Fruit fly (Drosophila melanogaster): ENCODE measurements around the gene fred.

fred gene

DNA sequence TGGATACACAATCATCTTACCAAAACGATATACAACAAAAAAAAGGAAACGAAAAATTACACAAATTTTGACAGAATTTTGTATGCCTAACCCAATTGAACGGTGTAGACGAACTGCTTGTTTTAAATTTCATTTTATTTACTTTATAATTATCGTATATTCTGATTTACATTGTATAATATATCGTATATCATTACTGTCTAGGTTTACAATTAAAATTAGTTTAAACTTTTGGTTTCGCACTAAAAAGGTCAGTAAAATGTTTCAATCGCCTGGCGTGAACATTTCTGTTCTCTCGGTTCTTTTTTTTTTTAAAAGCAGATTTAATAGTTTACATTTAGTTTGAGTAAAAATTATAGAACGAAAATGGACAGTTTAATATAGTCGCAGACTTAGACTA, 88.8 kb downstream of the fred start, which contains the start of gene capu:
capu (minus strand) TSS at position 101 of the 400 bp plus-strand sequence.
- no peak for TF ChIP-seq CG17801 (GFP tag; optimal IDR thresholded peaks at IDR 0.05; ENCODE audit: partially characterized antibody)

DNA sequence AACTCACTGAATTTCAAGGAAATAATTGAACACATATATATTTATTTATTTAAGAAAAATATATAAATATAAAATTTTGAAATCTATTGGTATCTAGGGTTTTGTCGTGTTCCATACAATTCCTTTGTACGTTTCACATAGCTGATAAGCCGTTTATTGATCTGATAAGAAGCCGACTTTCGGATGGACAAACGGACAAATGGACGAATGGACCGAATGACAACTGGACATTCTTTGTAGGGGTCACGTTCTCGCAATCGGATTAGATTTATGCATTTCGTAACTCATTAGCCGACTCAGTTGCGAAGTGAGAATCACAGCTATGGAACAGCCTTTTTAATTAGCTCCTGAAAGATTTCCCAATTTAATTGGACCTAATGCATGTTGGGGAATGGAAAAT, 94.0 kb downstream of the fred start:
- no peak for TF ChIP-seq CG17801 (GFP tag; optimal IDR thresholded peaks at IDR 0.05; ENCODE audit: partially characterized antibody)

DNA sequence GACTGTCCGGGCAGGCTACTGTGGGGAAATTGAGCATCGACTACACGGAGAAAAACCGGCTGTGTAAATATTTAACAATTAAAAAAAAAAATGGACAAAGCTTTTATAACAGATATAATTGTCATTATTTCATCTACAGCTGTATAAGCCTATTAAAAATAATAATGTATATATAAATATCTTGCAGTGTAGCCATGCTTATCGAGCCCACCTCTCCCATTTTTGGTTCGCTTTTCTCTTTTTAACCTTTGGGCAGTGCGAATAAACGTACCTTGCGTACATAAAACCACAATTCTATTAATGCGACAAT, 94.7 kb downstream of the fred start:
- TF ChIP-seq CG17801 (GFP tag; optimal IDR thresholded peaks at IDR 0.05; ENCODE audit: partially characterized antibody), result peak; percentile 7

DNA sequence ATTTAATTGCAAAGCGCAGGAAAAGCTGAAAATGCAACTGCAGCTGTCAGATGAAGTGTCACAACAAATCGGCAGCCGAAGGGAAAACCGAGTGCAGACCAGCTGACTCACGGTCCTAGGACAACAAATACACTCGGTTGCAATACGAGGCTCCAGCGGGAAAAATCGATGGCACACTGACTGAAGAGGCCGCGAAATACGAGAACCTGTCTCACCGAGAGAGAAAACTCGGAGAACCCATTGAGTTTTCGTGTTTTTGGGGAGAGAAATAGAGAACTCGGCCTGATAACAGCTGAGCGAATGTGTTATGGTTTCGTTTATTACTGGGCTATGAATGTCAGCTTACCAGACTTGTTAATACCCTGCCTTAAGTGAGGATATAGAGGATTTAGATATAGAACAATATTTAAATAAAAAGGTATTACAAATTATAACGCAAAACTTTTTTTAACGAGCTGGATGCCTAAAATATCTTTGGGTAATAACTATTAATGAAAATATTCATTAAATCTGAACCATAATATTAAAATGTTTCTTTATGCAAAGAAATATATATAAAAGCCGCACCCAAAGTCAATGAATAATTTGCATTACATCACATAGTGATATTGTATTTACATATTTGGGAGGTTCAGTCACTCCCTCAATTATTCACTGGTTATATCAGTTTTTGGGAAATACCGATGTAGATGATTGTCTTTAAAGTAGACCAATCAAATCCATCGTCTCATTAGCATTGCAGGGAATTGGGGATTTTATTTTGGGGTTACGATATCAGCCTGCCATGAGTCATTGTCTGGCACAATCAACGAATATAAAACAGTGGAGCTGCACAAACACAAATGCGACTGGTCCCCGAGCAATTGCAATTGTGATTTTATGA, 95.3 kb downstream of the fred start:
- no peak for TF ChIP-seq CG17801 (GFP tag; optimal IDR thresholded peaks at IDR 0.05; ENCODE audit: partially characterized antibody)

DNA sequence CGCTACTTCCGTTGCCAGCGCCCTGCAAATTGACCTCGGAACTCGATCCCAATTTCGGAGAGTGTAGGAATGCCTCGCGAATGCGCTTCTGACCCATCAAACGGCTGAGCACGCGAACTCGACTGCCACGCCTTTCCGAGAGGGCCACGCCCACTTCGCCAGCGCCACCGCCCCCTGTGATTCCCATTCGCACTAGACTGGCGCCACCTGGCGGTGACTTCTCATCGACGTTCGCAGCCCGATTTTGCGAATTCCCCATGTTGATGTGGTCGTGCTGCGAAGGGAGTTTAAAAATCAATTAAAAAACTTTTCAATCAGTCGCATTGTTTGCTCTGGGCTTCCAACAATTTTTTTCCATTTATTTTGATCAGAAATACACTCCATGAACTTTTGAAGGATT, 98.2 kb downstream of the fred start:
- TF ChIP-seq CG17801 (GFP tag; optimal IDR thresholded peaks at IDR 0.05; ENCODE audit: partially characterized antibody), result no peak

DNA sequence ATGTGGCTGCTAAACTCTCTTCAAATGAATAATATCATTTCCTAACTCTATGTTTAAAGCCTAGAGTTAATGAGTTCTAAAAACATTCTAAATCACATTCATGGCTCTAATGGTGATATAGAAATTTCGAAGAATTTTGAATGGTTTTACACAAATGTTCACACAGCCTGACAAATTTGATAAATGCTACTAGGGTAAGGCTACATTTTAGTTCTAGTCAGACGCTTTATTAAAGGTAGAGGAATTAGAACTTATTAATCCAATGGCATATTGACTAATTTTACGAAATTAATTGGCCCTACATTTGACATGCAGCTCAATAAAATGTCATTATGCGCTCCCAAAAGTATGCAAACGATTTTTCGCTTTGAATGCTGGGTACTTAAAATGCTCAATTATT, 101.6 kb downstream of the fred start:
- TF ChIP-seq CG17801 (GFP tag; optimal IDR thresholded peaks at IDR 0.05; ENCODE audit: partially characterized antibody), result no peak

DNA sequence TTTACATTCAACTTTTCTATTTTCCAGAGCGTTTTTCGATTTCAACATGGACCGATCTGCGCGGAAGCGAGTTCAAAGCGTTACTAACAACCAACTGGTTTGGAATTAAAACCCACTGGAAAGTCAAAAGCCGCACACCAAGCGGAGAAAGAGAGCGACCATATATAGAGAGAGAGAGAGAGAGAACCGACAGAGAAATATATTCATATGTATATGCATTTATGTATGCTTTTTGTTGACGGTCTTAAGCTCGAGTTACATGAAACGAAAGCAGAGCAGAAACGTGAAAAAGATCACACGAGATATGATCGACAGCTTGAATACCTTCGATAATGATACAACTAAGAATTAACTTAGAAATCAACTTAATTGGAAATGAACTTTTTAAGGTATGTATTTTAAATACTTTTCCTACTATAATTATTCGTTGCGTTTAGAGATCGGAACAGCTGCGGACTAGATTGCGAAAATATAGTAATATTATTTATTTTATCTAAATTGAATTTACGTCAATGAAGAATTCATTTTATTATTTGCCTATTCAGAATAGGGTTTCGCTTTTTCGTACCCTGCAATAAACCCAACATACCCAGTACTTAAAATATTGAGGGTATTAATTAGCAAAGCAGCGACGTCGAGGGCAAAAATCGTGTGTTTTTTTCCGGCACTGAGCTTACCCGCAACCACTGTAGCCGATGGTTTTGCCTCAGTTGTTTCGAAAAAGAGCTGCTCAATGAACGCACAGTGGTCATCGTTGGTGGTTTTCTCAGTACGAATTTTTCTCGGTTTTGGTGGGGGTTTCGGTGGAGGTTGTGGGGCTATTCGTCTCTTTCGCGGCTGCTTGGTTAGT, 102.5 kb downstream of the fred start:
- peak; percentile 77 for TF ChIP-seq CG17801 (GFP tag; optimal IDR thresholded peaks at IDR 0.05; ENCODE audit: partially characterized antibody)

DNA sequence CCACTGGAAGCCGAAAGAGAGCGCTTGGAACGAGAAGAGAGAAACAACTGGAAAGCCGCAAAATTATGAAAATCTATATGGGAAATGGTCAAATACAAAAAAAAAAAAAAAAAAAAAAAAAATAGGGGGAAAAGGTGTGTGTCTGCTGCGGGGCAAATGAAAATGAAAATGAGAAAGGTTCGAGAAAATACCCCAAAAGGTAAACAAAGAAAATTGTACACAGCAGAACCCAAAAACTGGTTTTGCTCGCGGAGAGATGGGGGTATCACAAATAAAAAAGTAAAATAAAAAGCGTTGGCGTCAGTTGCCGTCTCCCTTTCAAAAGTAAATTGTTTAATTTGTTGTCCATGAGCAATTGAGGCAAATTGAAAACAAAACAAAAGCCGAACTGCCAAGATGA, 103.3 kb downstream of the fred start:
- no peak for TF ChIP-seq CG17801 (GFP tag; optimal IDR thresholded peaks at IDR 0.05; ENCODE audit: partially characterized antibody)

DNA sequence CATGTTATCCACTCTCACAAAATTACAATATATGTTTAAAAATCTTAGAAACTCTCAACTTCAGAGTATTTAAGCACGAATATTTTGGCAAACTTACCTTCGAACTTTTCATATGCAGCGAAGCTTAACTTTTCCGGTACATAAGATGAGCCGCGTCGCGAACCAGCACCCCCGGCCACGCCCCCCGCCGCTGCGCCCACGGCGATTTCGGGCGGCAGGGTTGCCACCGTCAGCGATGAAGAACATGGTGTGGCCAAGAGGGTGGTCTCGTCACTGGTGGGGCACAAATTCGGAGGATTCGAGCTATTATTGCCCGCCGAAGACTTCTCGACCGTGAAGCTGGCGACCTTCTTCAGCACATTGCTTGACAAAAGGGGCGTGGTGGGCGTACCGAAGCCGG, 107.6 kb downstream of the fred start:
- TF ChIP-seq CG17801 (GFP tag; optimal IDR thresholded peaks at IDR 0.05; ENCODE audit: partially characterized antibody), result no peak

DNA sequence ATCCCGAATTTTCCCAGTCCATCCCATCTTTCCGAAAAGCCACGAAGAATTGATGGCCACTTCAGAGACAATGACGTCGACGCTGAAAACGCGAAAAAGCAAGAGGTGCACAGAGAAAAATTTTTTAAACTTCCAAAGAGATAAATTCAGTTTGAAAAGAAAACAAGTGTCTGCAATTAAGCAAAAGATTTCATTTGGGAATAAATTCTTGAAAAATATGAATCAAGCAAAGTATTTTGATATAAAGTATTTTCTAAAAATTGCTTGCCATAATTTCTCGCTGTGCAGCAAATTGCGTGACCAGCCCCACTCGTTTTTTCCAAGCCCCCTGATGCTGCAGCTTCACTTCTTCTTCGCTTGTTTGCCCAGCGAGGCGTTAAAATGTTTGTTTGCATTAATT, 109.3 kb downstream of the fred start:
- TF ChIP-seq CG17801 (GFP tag; optimal IDR thresholded peaks at IDR 0.05; ENCODE audit: partially characterized antibody), result no peak

DNA sequence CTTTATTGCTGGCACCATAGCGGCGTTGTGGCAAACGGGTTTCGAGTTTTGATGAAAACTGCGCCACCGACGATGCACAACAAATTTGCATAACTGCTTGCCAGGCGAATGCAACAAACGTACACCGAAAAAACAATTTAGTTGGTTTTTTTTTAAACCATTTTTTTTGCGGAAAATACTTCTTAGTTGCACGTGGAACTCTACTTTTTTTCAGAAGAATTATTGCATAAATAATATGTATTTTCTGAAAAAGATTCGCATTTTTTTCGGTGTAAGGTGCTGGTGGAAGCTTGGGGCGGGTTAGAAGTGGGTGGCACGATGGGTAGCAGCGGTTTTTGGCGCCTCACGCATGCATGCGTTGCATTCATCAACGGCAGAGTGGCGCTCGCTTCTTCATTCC, 110.3 kb downstream of the fred start:
- TF ChIP-seq CG17801 (GFP tag; optimal IDR thresholded peaks at IDR 0.05; ENCODE audit: partially characterized antibody), result no peak

DNA sequence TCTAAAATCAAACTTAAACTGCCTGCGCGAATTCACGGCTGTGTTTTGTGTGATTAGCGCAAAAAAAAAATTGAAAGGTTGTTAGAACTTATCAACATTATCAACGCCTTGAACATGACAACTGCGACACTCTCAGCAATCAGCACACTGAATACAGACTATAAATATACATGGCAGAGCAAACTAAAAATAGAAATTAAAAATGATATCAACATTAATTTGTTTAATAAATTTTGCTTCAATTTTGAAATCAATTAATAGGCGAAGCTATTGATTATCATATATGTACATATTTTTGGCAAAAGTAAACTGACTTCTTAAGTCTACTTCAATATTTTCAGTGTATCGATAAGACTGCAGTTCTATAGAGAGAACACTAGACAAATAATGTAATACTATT, 111.5 kb downstream of the fred start:
- TF ChIP-seq CG17801 (GFP tag; optimal IDR thresholded peaks at IDR 0.05; ENCODE audit: partially characterized antibody), result no peak

DNA sequence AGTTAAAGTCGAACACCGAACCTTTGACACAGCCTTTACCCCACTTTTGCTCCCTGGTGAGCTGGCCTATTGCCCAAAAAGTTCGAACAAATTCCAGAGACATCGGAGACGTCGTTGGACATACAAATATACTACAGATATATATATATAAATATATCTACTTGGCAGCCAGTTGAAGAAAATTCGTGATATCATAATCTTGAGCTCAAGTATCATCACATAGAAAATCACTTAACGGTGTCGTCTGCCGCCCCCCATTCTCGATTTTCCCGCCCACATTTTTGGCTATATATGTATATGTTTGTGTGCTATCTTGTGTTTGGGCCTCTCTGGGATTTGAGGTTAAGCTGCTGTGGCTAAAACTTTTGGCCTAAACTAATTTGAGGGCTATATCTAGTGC, 114.5 kb downstream of the fred start:
- no peak for TF ChIP-seq CG17801 (GFP tag; optimal IDR thresholded peaks at IDR 0.05; ENCODE audit: partially characterized antibody)

DNA sequence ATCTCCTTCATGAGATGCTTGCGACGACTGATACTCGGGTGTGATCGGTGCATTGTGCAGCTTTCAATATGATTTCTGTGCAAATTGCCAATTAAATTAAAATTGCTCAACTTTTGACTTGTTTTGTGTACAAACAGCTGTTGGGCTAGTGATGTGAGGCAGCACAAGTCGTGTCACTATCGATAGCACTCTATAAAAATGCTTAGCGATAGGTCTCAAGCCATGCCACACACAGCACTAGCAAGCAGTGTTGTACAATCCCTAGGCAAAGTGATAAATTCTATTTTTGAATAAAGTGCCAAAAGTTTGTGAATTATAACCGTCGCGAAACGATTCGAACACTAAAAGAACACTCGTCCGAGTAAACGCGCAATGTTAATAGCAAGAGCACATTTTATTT, 119.2 kb downstream of the fred start, which contains the start of gene CG31957:
CG31957 (minus strand) TSS at position 176 of the 400 bp plus-strand sequence.
- TF ChIP-seq CG17801 (GFP tag; optimal IDR thresholded peaks at IDR 0.05; ENCODE audit: partially characterized antibody), result peak; percentile 30

DNA sequence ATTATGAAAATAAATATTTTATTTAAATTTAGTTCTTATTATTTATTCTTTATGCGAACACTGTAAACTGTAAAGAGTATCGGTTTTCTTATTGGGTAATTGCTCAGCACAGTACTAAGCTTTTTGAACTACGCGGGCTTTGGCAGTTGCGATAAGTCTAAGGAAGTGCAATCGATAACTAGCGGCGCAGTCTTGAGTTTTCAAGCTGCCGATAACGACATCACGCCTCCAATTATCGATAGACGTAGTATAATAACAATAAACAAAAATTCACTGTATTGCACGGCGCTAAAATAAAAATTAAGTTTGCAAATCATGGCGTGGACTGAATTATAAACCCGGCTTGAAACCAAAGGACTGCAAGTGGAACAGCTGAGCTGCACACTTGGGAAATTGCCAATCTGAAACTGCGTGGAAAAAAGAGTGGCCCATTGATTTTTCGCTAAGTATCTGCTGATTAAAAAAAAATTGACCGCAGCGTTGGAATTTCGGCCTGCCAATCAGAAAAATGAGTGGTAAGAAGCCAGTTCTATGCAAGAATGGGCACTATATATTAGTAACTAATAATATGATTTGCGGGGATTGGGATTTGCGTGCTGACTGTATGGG, 123.9 kb downstream of the fred start, which contains the start of gene Cep97:
Cep97 (plus strand) TSS at position 224 of the 609 bp plus-strand sequence.
- no peak for TF ChIP-seq CG17801 (GFP tag; optimal IDR thresholded peaks at IDR 0.05; ENCODE audit: partially characterized antibody)
